Worm (Caenorhabditis elegans): ENCODE data around the gene cpf-1.

Gene cpf-1

ce11 chrII:8559188-8559587 lies 43.1 kb downstream of the cpf-1 start:
- TF ChIP-seq lsy-2 (tag; optimal IDR thresholded peaks at IDR 0.05) (peak in 1 of 2 experiments; percentile 41), lin-13 (GFP tag; optimal IDR thresholded peaks at IDR 0.05) (no peak)

ce11 chrII:8556166-8556565 lies 46.1 kb downstream of the cpf-1 start, which contains the start of gene glb-27:
Gene glb-27, minus strand, starts transcription at chrII:8556266.
- TF ChIP-seq elt-1 (tag; optimal IDR thresholded peaks at IDR 0.05) (no peak), elt-3 (tag; optimal IDR thresholded peaks at IDR 0.05) (no peak), ceh-82 (tag; optimal IDR thresholded peaks at IDR 0.05) (no peak), nhr-10 (tag; optimal IDR thresholded peaks at IDR 0.05) (no peak), mbf-1 (tag; optimal IDR thresholded peaks at IDR 0.05) (no peak), lsy-2 (tag; optimal IDR thresholded peaks at IDR 0.05) (no peak), fos-1 (tag; optimal IDR thresholded peaks at IDR 0.05) (no peak), R02D3.7 (tag; optimal IDR thresholded peaks at IDR 0.05) (no peak), mdl-1 (tag; optimal IDR thresholded peaks at IDR 0.05) (no peak), ztf-4 (tag; optimal IDR thresholded peaks at IDR 0.05) (no peak), Y55F3AM.14 (GFP tag; optimal IDR thresholded peaks at IDR 0.05) (no peak), ZK546.5 (tag; optimal IDR thresholded peaks at IDR 0.05) (no peak), ceh-16 (tag; optimal IDR thresholded peaks at IDR 0.05) (no peak)

- TF ChIP-seq nhr-21 (tag; optimal IDR thresholded peaks at IDR 0.05): no peak
- no peak for TF ChIP-seq gmeb-1 (tag; optimal IDR thresholded peaks at IDR 0.05)
- no peak for TF ChIP-seq nhr-11 (tag; optimal IDR thresholded peaks at IDR 0.05)
- no peak for TF ChIP-seq snpc-4 (tag; optimal IDR thresholded peaks at IDR 0.05)
- TF ChIP-seq ztf-4 (tag; optimal IDR thresholded peaks at IDR 0.05): no peak
- TF ChIP-seq crh-2 (tag; optimal IDR thresholded peaks at IDR 0.05): no peak
- no peak for TF ChIP-seq nhr-6 (tag; optimal IDR thresholded peaks at IDR 0.05)
- TF ChIP-seq C34F6.9 (tag; optimal IDR thresholded peaks at IDR 0.05): no peak
- TF ChIP-seq ceh-16 (tag; optimal IDR thresholded peaks at IDR 0.05): no peak
- no peak for TF ChIP-seq R02D3.7 (tag; optimal IDR thresholded peaks at IDR 0.05)
- TF ChIP-seq mab-5 (tag; optimal IDR thresholded peaks at IDR 0.05): no peak
- no peak for TF ChIP-seq fos-1 (tag; optimal IDR thresholded peaks at IDR 0.05)
- no peak for TF ChIP-seq nhr-129 (tag; optimal IDR thresholded peaks at IDR 0.05)
- no peak for TF ChIP-seq sma-3 (GFP tag; optimal IDR thresholded peaks at IDR 0.05)
Measured at ce11 chrII:8554568-8554967, 47.7 kb downstream of the cpf-1 start.

ce11 chrII:8551100-8551499 lies 51.1 kb downstream of the cpf-1 start:
- TF ChIP-seq unc-39 (tag; optimal IDR thresholded peaks at IDR 0.05) (no peak), nhr-6 (tag; optimal IDR thresholded peaks at IDR 0.05) (no peak), ceh-16 (tag; optimal IDR thresholded peaks at IDR 0.05) (no peak), sma-9 (GFP tag; optimal IDR thresholded peaks at IDR 0.05) (no peak), sma-9 (tag; optimal IDR thresholded peaks at IDR 0.05) (no peak), skn-1 (tag; optimal IDR thresholded peaks at IDR 0.05) (no peak), fos-1 (tag; optimal IDR thresholded peaks at IDR 0.05) (no peak), elt-3 (tag; optimal IDR thresholded peaks at IDR 0.05) (no peak), sma-3 (GFP tag; optimal IDR thresholded peaks at IDR 0.05) (no peak)

Measured in whole organism, L2 larva.